Worm (Caenorhabditis elegans): ENCODE data around the gene str-40.
"Not testable (repeated sequence)": the region's sequence is repeated elsewhere in the genome, so short reads cannot be mapped to it uniquely, and the experiment has no call there.

str-40 gene

ce11 chrV:3080792-3081191 lies 11.8 kb upstream of the str-40 start, which contains the start of gene srt-5:
Gene srt-5, minus strand, starts transcription at chrV:3080892.
- no peak for TF ChIP-seq dao-5 (tag; optimal IDR thresholded peaks at IDR 0.05)
- no peak for TF ChIP-seq W03F9.2 (tag; optimal IDR thresholded peaks at IDR 0.05)

- no peak for TF ChIP-seq him-1 (tag; optimal IDR thresholded peaks at IDR 0.05)
- no peak for TF ChIP-seq W03F9.2 (tag; optimal IDR thresholded peaks at IDR 0.05)
- no peak for TF ChIP-seq dao-5 (tag; optimal IDR thresholded peaks at IDR 0.05)
Observed at ce11 chrV:3071548-3071947, 2.5 kb upstream of the str-40 start, which contains the start of gene C50H11.13. Gene C50H11.13, minus strand, starts transcription at chrV:3071648.

DNA sequence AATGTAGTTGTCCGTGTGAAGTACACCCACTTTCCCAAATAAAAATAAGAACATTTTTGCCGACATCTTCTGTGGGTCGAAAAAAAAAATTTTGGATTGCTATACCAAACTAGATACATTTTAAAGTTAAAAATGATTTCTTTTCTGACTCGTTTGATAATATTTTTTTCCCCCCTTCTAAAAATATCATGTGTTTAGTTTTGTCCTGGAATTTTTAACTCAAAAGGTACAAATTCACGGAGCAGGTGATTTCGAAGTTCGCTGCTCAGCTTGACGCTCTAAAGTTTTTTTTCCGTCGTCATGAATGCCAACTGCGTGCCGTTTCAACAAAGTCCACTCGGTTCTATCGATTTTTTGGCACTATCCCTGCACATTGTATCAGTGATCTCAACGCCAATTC lies 3.1 kb downstream of the str-40 start, which contains the start of gene srh-185:
srh-185 (plus strand) TSS at position 301 of the 400 bp plus-strand sequence.
- no peak for TF ChIP-seq him-1 (tag; optimal IDR thresholded peaks at IDR 0.05)
- no peak for TF ChIP-seq dao-5 (tag; optimal IDR thresholded peaks at IDR 0.05)
- TF ChIP-seq W03F9.2 (tag; optimal IDR thresholded peaks at IDR 0.05) = no peak

DNA sequence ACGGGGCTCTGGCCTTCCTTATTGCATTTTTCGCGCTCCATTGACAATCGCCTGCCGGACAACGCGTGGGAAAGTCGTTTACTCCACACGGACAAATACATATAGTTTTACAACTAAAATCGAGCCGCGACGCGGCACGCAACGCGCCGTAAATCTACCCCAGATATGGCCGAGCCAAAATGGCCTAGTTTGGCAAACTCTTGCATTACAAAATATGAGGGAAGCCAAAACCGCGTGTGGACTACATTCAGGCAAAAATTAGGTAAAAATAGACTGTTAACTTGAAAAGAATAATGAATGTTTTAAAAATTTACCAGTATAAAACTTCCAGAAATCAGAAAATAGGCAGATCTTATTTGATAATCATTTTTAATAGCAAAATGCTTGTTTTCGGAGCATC lies 4.6 kb downstream of the str-40 start, which contains the start of gene srt-16:
srt-16 (minus strand) TSS at position 101 of the 400 bp plus-strand sequence.
- not testable (repeated sequence) for TF ChIP-seq him-1, dao-5, W03F9.2 (tag; optimal IDR thresholded peaks at IDR 0.05)

ce11 chrV:3062078-3062477 lies 6.9 kb downstream of the str-40 start, which contains the start of gene srt-15:
Gene srt-15, minus strand, starts transcription at chrV:3062178.
- no peak for TF ChIP-seq him-1 (tag; optimal IDR thresholded peaks at IDR 0.05)
- no peak for TF ChIP-seq W03F9.2 (tag; optimal IDR thresholded peaks at IDR 0.05)
- TF ChIP-seq dao-5 (tag; optimal IDR thresholded peaks at IDR 0.05) = no peak

- TF ChIP-seq him-1 (tag; optimal IDR thresholded peaks at IDR 0.05) = no peak
- TF ChIP-seq W03F9.2 (tag; optimal IDR thresholded peaks at IDR 0.05) = no peak
- no peak for TF ChIP-seq dao-5 (tag; optimal IDR thresholded peaks at IDR 0.05)
Observed at ce11 chrV:3058996-3059395, 10.0 kb downstream of the str-40 start, which contains the start of gene str-244. Gene str-244, minus strand, starts transcription at chrV:3059096.

DNA sequence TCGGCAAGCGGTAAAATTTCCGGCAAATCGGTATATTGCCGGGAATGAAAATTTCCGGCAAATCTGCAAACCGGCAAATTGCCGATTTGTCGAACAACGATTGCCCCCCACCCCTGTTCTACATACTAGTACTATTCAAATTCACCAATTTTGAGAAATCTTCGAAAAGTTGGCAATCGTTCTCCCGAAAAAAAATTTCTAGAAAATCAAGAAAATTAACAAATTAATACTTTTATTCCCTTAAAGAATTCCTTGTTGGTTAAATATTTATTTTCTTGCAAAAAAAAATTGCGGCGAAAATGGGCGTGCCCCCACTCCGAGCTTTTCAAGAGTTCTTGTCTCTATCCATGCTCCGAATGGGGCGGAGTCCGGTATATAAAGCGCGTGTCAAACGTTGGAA lies 14.7 kb downstream of the str-40 start, which contains the start of gene C50H11.8:
C50H11.8 (plus strand) TSS at position 301 of the 400 bp plus-strand sequence.
- TF ChIP-seq him-1 (tag; optimal IDR thresholded peaks at IDR 0.05) (no peak), W03F9.2 (tag; optimal IDR thresholded peaks at IDR 0.05) (no peak), dao-5 (tag; optimal IDR thresholded peaks at IDR 0.05) (no peak)

DNA sequence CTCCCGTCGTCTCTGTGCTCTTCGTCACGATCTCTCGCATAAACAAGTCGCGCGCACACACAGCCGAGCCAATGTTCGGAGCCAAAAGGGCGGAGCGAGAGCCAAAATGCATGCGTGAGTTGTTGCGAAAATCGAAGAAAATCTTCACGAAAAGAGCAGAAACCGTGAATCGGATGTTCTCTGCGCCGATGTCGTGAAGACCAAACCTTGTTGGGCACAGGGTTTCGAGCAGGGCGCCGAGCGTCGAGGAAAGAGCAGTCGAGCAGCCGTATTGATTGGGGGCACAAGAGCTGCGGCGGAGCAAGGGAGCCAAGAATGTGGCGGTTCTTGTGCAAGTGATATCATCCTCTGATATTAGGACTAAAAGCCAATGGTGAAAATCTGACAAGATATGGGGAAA lies 22.6 kb downstream of the str-40 start:
- TF ChIP-seq him-1 (tag; optimal IDR thresholded peaks at IDR 0.05) (no peak), W03F9.2 (tag; optimal IDR thresholded peaks at IDR 0.05) (no peak), dao-5 (tag; optimal IDR thresholded peaks at IDR 0.05) (no peak)

ce11 chrV:3044837-3045236 lies 24.2 kb downstream of the str-40 start, which contains the start of gene F59D6.1:
Gene F59D6.1, plus strand, starts transcription at chrV:3045137.
- no peak for TF ChIP-seq dao-5 (tag; optimal IDR thresholded peaks at IDR 0.05)
- no peak for TF ChIP-seq him-1 (tag; optimal IDR thresholded peaks at IDR 0.05)
- no peak for TF ChIP-seq W03F9.2 (tag; optimal IDR thresholded peaks at IDR 0.05)

DNA sequence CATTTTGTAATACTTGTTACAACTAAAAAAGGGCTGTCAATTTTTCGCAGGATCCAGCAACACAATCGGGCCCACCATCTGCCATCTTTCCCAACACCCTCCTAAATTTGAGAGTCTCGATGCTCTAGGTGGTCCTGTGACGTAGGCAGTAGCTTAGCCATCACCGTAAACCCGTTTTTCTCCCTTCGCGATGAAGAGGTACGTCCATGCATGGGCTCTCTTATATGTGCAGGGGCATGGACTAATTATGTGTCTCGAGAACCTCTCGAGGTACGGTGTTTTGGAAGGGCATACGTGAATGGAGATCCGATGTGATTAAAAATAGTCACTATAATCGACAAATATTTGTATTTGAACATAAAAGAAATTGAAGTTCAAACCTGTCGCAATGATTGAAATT lies 28.1 kb downstream of the str-40 start:
- TF ChIP-seq him-1 (tag; optimal IDR thresholded peaks at IDR 0.05) (no peak), W03F9.2 (tag; optimal IDR thresholded peaks at IDR 0.05) (no peak)

DNA sequence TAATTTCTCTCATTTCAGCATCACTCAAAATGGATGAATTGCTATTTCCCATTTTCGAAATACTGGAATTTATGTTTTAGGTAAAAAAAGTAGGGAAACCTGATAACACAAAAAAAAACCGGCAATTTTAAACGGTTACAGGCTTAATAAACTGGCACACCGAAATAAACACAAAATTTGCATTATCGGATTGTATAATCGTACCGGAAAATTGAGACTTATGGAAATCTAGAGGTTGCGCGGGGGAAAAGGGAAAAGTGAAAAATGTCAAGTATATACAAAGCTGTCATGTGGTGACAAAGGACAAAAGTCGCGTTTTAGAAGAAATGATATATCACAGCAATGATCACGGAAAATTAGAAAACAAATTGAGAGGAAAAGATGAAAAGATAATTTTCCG lies 29.7 kb downstream of the str-40 start, which contains the start of gene chpf-2:
chpf-2 (minus strand) TSS at position 101 of the 400 bp plus-strand sequence.
- TF ChIP-seq him-1 (tag; optimal IDR thresholded peaks at IDR 0.05) = no peak
- no peak for TF ChIP-seq W03F9.2 (tag; optimal IDR thresholded peaks at IDR 0.05)
- TF ChIP-seq dao-5 (tag; optimal IDR thresholded peaks at IDR 0.05) = no peak

ce11 chrV:3038058-3038457 lies 30.9 kb downstream of the str-40 start:
- TF ChIP-seq dao-5 (tag; optimal IDR thresholded peaks at IDR 0.05) (no peak), him-1 (tag; optimal IDR thresholded peaks at IDR 0.05) (no peak), W03F9.2 (tag; optimal IDR thresholded peaks at IDR 0.05) (no peak)

DNA sequence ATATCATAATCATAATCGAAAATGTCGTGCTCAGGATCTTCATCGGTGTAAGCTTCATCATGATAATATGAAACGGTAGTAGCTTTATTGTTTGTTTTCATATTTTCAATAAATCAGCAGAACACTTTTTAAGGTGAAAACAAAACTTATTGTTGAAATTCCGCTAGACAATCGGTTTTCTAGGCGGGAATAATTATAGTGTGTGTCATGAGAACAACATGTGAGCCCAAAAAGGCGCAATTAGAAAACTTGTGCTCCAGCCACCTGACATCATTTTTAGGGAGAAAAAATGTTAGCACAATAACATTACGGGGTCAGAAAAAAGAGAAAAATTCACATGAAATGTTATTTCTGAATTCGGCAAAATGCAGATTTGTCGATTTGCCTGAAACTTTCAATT lies 34.8 kb downstream of the str-40 start, which contains the start of gene srw-8:
srw-8 (minus strand) TSS at position 101 of the 400 bp plus-strand sequence.
- TF ChIP-seq dao-5 (tag; optimal IDR thresholded peaks at IDR 0.05) = no peak
- TF ChIP-seq W03F9.2 (tag; optimal IDR thresholded peaks at IDR 0.05) = no peak
- no peak for TF ChIP-seq him-1 (tag; optimal IDR thresholded peaks at IDR 0.05)

DNA sequence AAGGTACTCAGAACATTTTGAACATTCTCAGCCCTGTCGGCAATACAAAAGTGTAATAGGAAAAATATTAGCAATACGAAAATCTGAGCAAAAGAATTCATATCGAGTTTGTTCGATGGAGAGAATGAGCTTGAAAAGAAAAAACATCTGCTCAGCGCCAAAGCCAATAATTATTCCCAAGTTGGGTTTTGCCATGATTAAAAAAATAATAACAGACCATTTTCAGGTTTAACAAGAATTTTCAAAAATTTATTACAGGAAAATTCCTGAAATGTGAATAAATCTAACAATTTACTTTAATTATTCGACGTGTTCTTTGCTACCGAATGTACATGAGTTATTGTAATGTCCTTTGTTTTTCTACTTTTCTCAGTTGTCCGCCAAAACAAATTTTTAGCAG lies 36.7 kb downstream of the str-40 start, which contains the start of gene irld-38:
irld-38 (minus strand) TSS at position 101 of the 400 bp plus-strand sequence.
- TF ChIP-seq W03F9.2 (tag; optimal IDR thresholded peaks at IDR 0.05) = no peak
- TF ChIP-seq dao-5 (tag; optimal IDR thresholded peaks at IDR 0.05) = no peak
- no peak for TF ChIP-seq him-1 (tag; optimal IDR thresholded peaks at IDR 0.05)

DNA sequence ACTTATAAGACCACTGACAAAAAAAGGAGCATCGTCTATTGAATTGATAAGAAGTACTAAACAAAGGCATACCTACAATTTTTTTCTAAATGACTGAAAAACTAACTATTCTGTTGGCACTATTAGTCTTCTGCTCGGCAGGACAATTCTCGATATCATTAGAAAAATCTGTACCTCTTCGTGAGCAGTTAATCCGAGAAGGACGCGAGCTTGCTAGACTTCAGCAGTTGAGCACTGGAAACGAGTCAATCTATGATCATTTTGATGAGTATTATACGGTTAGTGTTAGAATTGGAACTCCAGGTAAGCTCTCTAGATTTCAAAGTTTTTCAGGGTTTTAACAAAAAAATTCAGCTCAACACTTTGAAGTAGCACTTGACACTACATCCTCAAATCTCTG lies 40.8 kb downstream of the str-40 start, which contains the start of gene asp-7:
asp-7 (plus strand) TSS at position 81 of the 400 bp plus-strand sequence.
- TF ChIP-seq W03F9.2 (tag; optimal IDR thresholded peaks at IDR 0.05) = no peak
- no peak for TF ChIP-seq dao-5 (tag; optimal IDR thresholded peaks at IDR 0.05)
- no peak for TF ChIP-seq him-1 (tag; optimal IDR thresholded peaks at IDR 0.05)

Data from whole organism, L4/young adult.